Worm (Caenorhabditis elegans) whole organism, young adult: Measurements from ENCODE around the gene rnp-5.
A peak's percentile ranks its signal among the peaks of the same experiment; 100 is the strongest.

Experiments used
- B0019.2 ChIP-seq: fragments of 200-800 bp; sonication (Bioruptor generic); conservative IDR thresholded peaks from 2 replicates; pipeline ENCODE4 v1.3.6; 2022; ENCODE audit warnings: missing genetic modification reagents, missing genetic modification characterization, missing compliant biosample characterization
- B0035.1 ChIP-seq: sonication (generic microtip); optimal IDR thresholded peaks from 2 replicates; lab custom pipeline; 2016; ENCODE audit warnings: missing genetic modification characterization, mild to moderate bottlenecking, missing compliant biosample characterization, missing genotype, missing genetic modification reagents
- B0336.3 ChIP-seq: fragments of 200-800 bp; sonication (Bioruptor generic); IDR thresholded peaks from 2 replicates; pipeline ENCODE4 v1.3.6; 2022; ENCODE audit warnings: missing genetic modification characterization, missing compliant biosample characterization
- C17E4.6 ChIP-seq: fragments of 200-800 bp; sonication (Bioruptor generic); IDR thresholded peaks from 2 replicates; pipeline ENCODE4 v1.3.6; 2022; ENCODE audit warnings: missing genetic modification reagents, missing genetic modification characterization, missing compliant biosample characterization
- F33H1.4 ChIP-seq: fragments of 200-800 bp; sonication (Bioruptor generic); IDR thresholded peaks from 2 replicates; pipeline ENCODE4 v1.3.6; 2022; ENCODE audit warnings: missing genetic modification reagents, missing genetic modification characterization, missing compliant biosample characterization
- F37B4.10 ChIP-seq: fragments of 200-800 bp; sonication (Bioruptor generic); IDR thresholded peaks from 2 replicates; pipeline ENCODE4 v1.3.6; 2022; ENCODE audit warnings: missing genetic modification characterization, missing compliant biosample characterization
- F39B2.1 ChIP-seq: fragments of 200-800 bp; sonication (Bioruptor generic); IDR thresholded peaks from 2 replicates; pipeline ENCODE4 v1.3.6; 2022; ENCODE audit warnings: missing genetic modification reagents, missing genetic modification characterization, missing compliant biosample characterization
- F49E8.2 ChIP-seq: sonication (generic microtip); optimal IDR thresholded peaks from 3 replicates; lab custom pipeline; 2017; ENCODE audit warnings: missing genetic modification characterization, mild to moderate bottlenecking, missing compliant biosample characterization, antibody characterized with exemption, moderate library complexity; ENCODE audit not compliant: insufficient read depth
- F52B5.7 ChIP-seq: sonication (generic microtip); optimal IDR thresholded peaks from 2 replicates; lab custom pipeline; 2016; ENCODE audit warnings: mild to moderate bottlenecking, missing genetic modification characterization, missing compliant biosample characterization
- F57A8.1 ChIP-seq: fragments of 200-800 bp; sonication (Bioruptor generic); optimal IDR thresholded peaks from 2 replicates; lab custom pipeline; 2018; ENCODE audit warnings: mild to moderate bottlenecking, missing genetic modification characterization, moderate library complexity, missing compliant biosample characterization
- Y79H2A.3 ChIP-seq: fragments of 200-800 bp; sonication (Bioruptor generic); conservative IDR thresholded peaks from 2 replicates; pipeline ENCODE4 v1.3.6; 2022; ENCODE audit warnings: missing genetic modification reagents, missing genetic modification characterization, missing compliant biosample characterization
- ama-1 ChIP-seq, 3 experiments: fragments of 150-350 bp in 1 of 3; sonication (generic microtip) in 2 of 3; optimal IDR thresholded peaks; 2 replicates each; lab custom pipeline; 2014 to 2018; ENCODE audit warnings: missing biosample characterization in 2 of 3, missing genetic modification characterization in 2 of 3, missing genetic modification reagents in 2 of 3
- atf-7 ChIP-seq: sonication (generic microtip); optimal IDR thresholded peaks from 2 replicates; lab custom pipeline; 2017; ENCODE audit warnings: mild to moderate bottlenecking, missing genetic modification characterization, missing compliant biosample characterization
- attf-3 ChIP-seq: fragments of 200-800 bp; sonication (Bioruptor generic); conservative IDR thresholded peaks from 2 replicates; pipeline ENCODE4 v1.3.6; 2022; ENCODE audit warnings: missing genetic modification reagents, missing genetic modification characterization, missing compliant biosample characterization
- ccch-3 ChIP-seq: fragments of 200-800 bp; sonication (Bioruptor generic); optimal IDR thresholded peaks from 2 replicates; lab custom pipeline; 2018; ENCODE audit warnings: mild to moderate bottlenecking, missing genetic modification characterization, missing compliant biosample characterization
- cebp-2 ChIP-seq: fragments of 200-800 bp; sonication (Bioruptor generic); IDR thresholded peaks from 2 replicates; pipeline ENCODE4 v1.3.6; 2022; ENCODE audit warnings: missing genetic modification characterization, missing compliant biosample characterization
- ceh-100 ChIP-seq: fragments of 200-800 bp; sonication (Bioruptor generic); IDR thresholded peaks from 2 replicates; pipeline ENCODE4 v1.3.6; 2022; ENCODE audit warnings: missing genetic modification reagents, missing genetic modification characterization, missing compliant biosample characterization
- ceh-27 ChIP-seq: fragments of 200-800 bp; sonication (Bioruptor generic); optimal IDR thresholded peaks from 2 replicates; lab custom pipeline; 2018; ENCODE audit warnings: mild to moderate bottlenecking, missing genetic modification characterization, moderate library complexity, missing compliant biosample characterization
- ceh-79 ChIP-seq: sonication (generic microtip); optimal IDR thresholded peaks from 2 replicates; lab custom pipeline; 2017; ENCODE audit warnings: mild to moderate bottlenecking, missing genetic modification characterization, missing compliant biosample characterization
- ceh-91 ChIP-seq: fragments of 200-800 bp; sonication (Bioruptor generic); IDR thresholded peaks from 2 replicates; pipeline ENCODE4 v1.3.6; 2022; ENCODE audit warnings: missing genetic modification reagents, missing genetic modification characterization, missing compliant biosample characterization
- dox-1 ChIP-seq: fragments of 200-800 bp; sonication (Bioruptor generic); IDR thresholded peaks from 2 replicates; pipeline ENCODE4 v1.3.6; 2022; ENCODE audit warnings: missing genetic modification reagents, missing genetic modification characterization, missing compliant biosample characterization
- dpff-1 ChIP-seq: sonication (generic microtip); optimal IDR thresholded peaks from 2 replicates; lab custom pipeline; 2017; ENCODE audit warnings: mild to moderate bottlenecking, missing genetic modification characterization, missing compliant biosample characterization
- efl-1 ChIP-seq: fragments of 150-350 bp; optimal IDR thresholded peaks from 2 replicates; lab custom pipeline; 2014; ENCODE audit warnings: missing biosample characterization, missing genetic modification reagents, missing genetic modification characterization
- ekl-4 ChIP-seq: fragments of 200-800 bp; sonication (Bioruptor generic); IDR thresholded peaks from 2 replicates; pipeline ENCODE4 v1.3.6; 2022; ENCODE audit warnings: missing genetic modification reagents, missing genetic modification characterization, missing compliant biosample characterization
- gei-17 ChIP-seq: fragments of 200-800 bp; sonication (Bioruptor generic); optimal IDR thresholded peaks from 2 replicates; lab custom pipeline; 2018; ENCODE audit warnings: mild to moderate bottlenecking, missing genetic modification characterization, missing compliant biosample characterization
- him-1 ChIP-seq: sonication (generic microtip); optimal IDR thresholded peaks from 2 replicates; lab custom pipeline; 2016; ENCODE audit warnings: missing genotype, missing genetic modification reagents, missing genetic modification characterization, missing compliant biosample characterization
- hlh-12 ChIP-seq: sonication (generic microtip); optimal IDR thresholded peaks from 2 replicates; lab custom pipeline; 2016; ENCODE audit warnings: missing genetic modification characterization, missing compliant biosample characterization
- hmg-1.2 ChIP-seq: fragments of 200-800 bp; sonication (Bioruptor generic); IDR thresholded peaks from 2 replicates; pipeline ENCODE4 v1.3.6; 2022; ENCODE audit warnings: missing genetic modification reagents, missing genetic modification characterization, missing compliant biosample characterization
- lag-1 ChIP-seq: fragments of 200-800 bp; sonication (Bioruptor generic); IDR thresholded peaks from 2 replicates; pipeline ENCODE4 v1.3.6; 2022; ENCODE audit warnings: missing genetic modification reagents, missing genetic modification characterization, missing compliant biosample characterization
- lin-40 ChIP-seq: sonication (generic microtip); optimal IDR thresholded peaks from 2 replicates; lab custom pipeline; 2016; ENCODE audit warnings: missing genetic modification characterization, mild to moderate bottlenecking, missing compliant biosample characterization, missing genotype, missing genetic modification reagents
- lin-54 ChIP-seq: fragments of 200-800 bp; sonication (Bioruptor generic); optimal IDR thresholded peaks from 2 replicates; lab custom pipeline; 2018; ENCODE audit warnings: mild to moderate bottlenecking, missing genetic modification characterization, missing compliant biosample characterization
- lsl-1 ChIP-seq: fragments of 200-800 bp; sonication (Bioruptor generic); optimal IDR thresholded peaks from 2 replicates; lab custom pipeline; 2018; ENCODE audit warnings: mild to moderate bottlenecking, missing genetic modification characterization, moderate library complexity, missing compliant biosample characterization
- madf-6 ChIP-seq: fragments of 200-800 bp; sonication (Bioruptor generic); IDR thresholded peaks from 2 replicates; pipeline ENCODE4 v1.3.6; 2022; ENCODE audit warnings: missing genetic modification reagents, missing genetic modification characterization, missing compliant biosample characterization
- mcd-1 ChIP-seq: fragments of 200-800 bp; sonication (Bioruptor generic); IDR thresholded peaks from 2 replicates; pipeline ENCODE4 v1.3.6; 2022; ENCODE audit warnings: missing genetic modification reagents, missing genetic modification characterization, missing compliant biosample characterization
- mel-28 ChIP-seq: sonication (generic microtip); optimal IDR thresholded peaks from 2 replicates; lab custom pipeline; 2016; ENCODE audit warnings: borderline replicate concordance, mild to moderate bottlenecking, missing genetic modification characterization, missing compliant biosample characterization
- mes-4 ChIP-seq: sonication (generic microtip); optimal IDR thresholded peaks from 2 replicates; lab custom pipeline; 2016; ENCODE audit warnings: missing genotype, missing genetic modification characterization, missing compliant biosample characterization
- mxl-1 ChIP-seq: sonication (generic microtip); optimal IDR thresholded peaks from 2 replicates; lab custom pipeline; 2016; ENCODE audit warnings: missing genetic modification characterization, missing compliant biosample characterization
- nfyb-1 ChIP-seq: fragments of 200-800 bp; sonication (Bioruptor generic); IDR thresholded peaks from 2 replicates; pipeline ENCODE4 v1.3.6; 2022; ENCODE audit warnings: missing genetic modification reagents, missing genetic modification characterization, missing compliant biosample characterization
- pbrm-1 ChIP-seq: fragments of 200-800 bp; sonication (Bioruptor generic); IDR thresholded peaks from 2 replicates; pipeline ENCODE4 v1.3.6; 2022; ENCODE audit warnings: missing genetic modification reagents, missing genetic modification characterization, missing compliant biosample characterization
- snpc-4 ChIP-seq, 5 experiments: fragments of 150-350 bp in 1 of 5; sonication (generic microtip) in 4 of 5; optimal IDR thresholded peaks; 2 replicates each; lab custom pipeline; 2014 to 2018; ENCODE audit warnings: missing genetic modification characterization in 5 of 5, missing biosample characterization in 3 of 5, antibody characterized with exemption in 2 of 5, mild to moderate bottlenecking in 2 of 5, missing compliant biosample characterization in 2 of 5, missing genotype in 2 of 5, moderate library complexity in 2 of 5, missing genetic modification reagents in 1 of 5
- somi-1 ChIP-seq: fragments of 200-800 bp; sonication (Bioruptor generic); optimal IDR thresholded peaks from 2 replicates; lab custom pipeline; 2018; ENCODE audit warnings: mild to moderate bottlenecking, missing genetic modification characterization, missing compliant biosample characterization
- sptf-2 ChIP-seq: fragments of 200-800 bp; sonication (Bioruptor generic); optimal IDR thresholded peaks from 2 replicates; lab custom pipeline; 2018; ENCODE audit warnings: mild to moderate bottlenecking, missing genetic modification characterization, missing compliant biosample characterization
- tbx-9 ChIP-seq: sonication (generic microtip); optimal IDR thresholded peaks from 2 replicates; lab custom pipeline; 2016; ENCODE audit warnings: borderline replicate concordance, missing genetic modification characterization, inconsistent platforms, missing compliant biosample characterization
- xnd-1 ChIP-seq: sonication (generic microtip); optimal IDR thresholded peaks from 2 replicates; lab custom pipeline; 2016; ENCODE audit warnings: missing genotype, missing genetic modification reagents, missing genetic modification characterization, missing compliant biosample characterization
- zfh-2 ChIP-seq: fragments of 200-800 bp; sonication (Bioruptor generic); conservative IDR thresholded peaks from 2 replicates; pipeline ENCODE4 v1.3.6; 2022; ENCODE audit warnings: missing genetic modification reagents, missing genetic modification characterization, missing compliant biosample characterization
- ztf-25 ChIP-seq: fragments of 200-800 bp; sonication (Bioruptor generic); IDR thresholded peaks from 2 replicates; pipeline ENCODE4 v1.3.6; 2022; ENCODE audit warnings: missing genetic modification reagents, missing genetic modification characterization, missing compliant biosample characterization
- ztf-28 ChIP-seq: fragments of 200-800 bp; sonication (Bioruptor generic); IDR thresholded peaks from 2 replicates; pipeline ENCODE4 v1.3.6; 2022; ENCODE audit warnings: missing genetic modification reagents, missing genetic modification characterization, missing compliant biosample characterization
- ztf-3 ChIP-seq: fragments of 200-800 bp; sonication (Bioruptor generic); optimal IDR thresholded peaks from 2 replicates; lab custom pipeline; 2018; ENCODE audit warnings: mild to moderate bottlenecking, missing genetic modification characterization, missing compliant biosample characterization

The rnp-5 gene

ce11 chrIII:881460-881859 lies 27.8 kb upstream of the rnp-5 start (continued):
- no peak for TF ChIP-seq mcd-1
- no peak for TF ChIP-seq B0035.1
- TF ChIP-seq pbrm-1 = peak; percentile 29; the same call in 1 of the 2 replicates
- TF ChIP-seq ama-1 (optimal IDR thresholded peaks at IDR 0.05; lab: Kevin White, UChicago) = no peak
- peak in 1 of 2 experiments; percentile 66 for TF ChIP-seq ama-1 (GFP tag; optimal IDR thresholded peaks at IDR 0.05; lab: Kevin White, UChicago)
- no peak for TF ChIP-seq ceh-91 (GFP tag; lab: Robert Waterston, UW)
- TF ChIP-seq ceh-27 = no peak
- no peak for TF ChIP-seq tbx-9 (tag; lab: Kevin White, UChicago)
- no peak for TF ChIP-seq snpc-4 (GFP tag; optimal IDR thresholded peaks at IDR 0.05; lab: Kevin White, UChicago)
- no peak for TF ChIP-seq snpc-4 (tag; optimal IDR thresholded peaks at IDR 0.05; lab: Kevin White, UChicago)
- no peak for TF ChIP-seq F39B2.1 (GFP tag; lab: Robert Waterston, UW)
- TF ChIP-seq gei-17 (GFP tag; lab: Kevin White, UChicago) = no peak
- TF ChIP-seq madf-6 (GFP tag; lab: Robert Waterston, UW) = no peak
- no peak for TF ChIP-seq F37B4.10 (GFP tag; lab: Robert Waterston, UW)
- no peak for TF ChIP-seq Y79H2A.3
- no peak for TF ChIP-seq attf-3 (GFP tag; lab: Robert Waterston, UW)
- TF ChIP-seq hmg-1.2 = no peak
- no peak for TF ChIP-seq ceh-79 (tag; lab: Kevin White, UChicago)
- no peak for TF ChIP-seq ceh-100
- TF ChIP-seq mes-4 (tag; lab: Kevin White, UChicago) = no peak
- no peak for TF ChIP-seq hlh-12 (tag; lab: Kevin White, UChicago)
- TF ChIP-seq dpff-1 (tag; lab: Kevin White, UChicago) = no peak
- TF ChIP-seq B0336.3 = peak; percentile 70
- no peak for TF ChIP-seq lin-40
- TF ChIP-seq F49E8.2 (tag; lab: Kevin White, UChicago) = peak; percentile 86
- TF ChIP-seq C17E4.6 (GFP tag; lab: Robert Waterston, UW) = no peak
- TF ChIP-seq somi-1 (GFP tag; lab: Kevin White, UChicago) = no peak
- no peak for TF ChIP-seq F57A8.1
- no peak for TF ChIP-seq lag-1 (GFP tag; lab: Robert Waterston, UW)
- no peak for TF ChIP-seq xnd-1 (tag; lab: Kevin White, UChicago)
- no peak for TF ChIP-seq F33H1.4 (GFP tag; lab: Robert Waterston, UW)
- TF ChIP-seq efl-1 (GFP tag; lab: Kevin White, UChicago) = no peak
- no peak for TF ChIP-seq mxl-1 (tag; lab: Kevin White, UChicago)
- TF ChIP-seq ztf-3 (GFP tag; lab: Kevin White, UChicago) = no peak
- peak; percentile 52 for TF ChIP-seq ekl-4
- TF ChIP-seq lsl-1 (GFP tag; lab: Kevin White, UChicago) = peak; percentile 33
- TF ChIP-seq atf-7 (tag; lab: Kevin White, UChicago) = no peak
- no peak for TF ChIP-seq ccch-3 (GFP tag; lab: Kevin White, UChicago)
- TF ChIP-seq cebp-2 = no peak
- TF ChIP-seq F52B5.7 (tag; lab: Kevin White, UChicago) = no peak
- TF ChIP-seq B0019.2 (GFP tag; lab: Robert Waterston, UW) = no peak
- no peak for TF ChIP-seq nfyb-1
- TF ChIP-seq lin-54 (GFP tag; lab: Kevin White, UChicago) = peak; percentile 22
- TF ChIP-seq mel-28 (tag; lab: Kevin White, UChicago) = no peak
- TF ChIP-seq dox-1 (GFP tag; lab: Robert Waterston, UW) = peak; percentile 19; the same call in 1 of the 2 replicates
- no peak for TF ChIP-seq ztf-28 (GFP tag; lab: Robert Waterston, UW)
- TF ChIP-seq sptf-2 (GFP tag; lab: Kevin White, UChicago) = no peak
- TF ChIP-seq ztf-25 (GFP tag; lab: Robert Waterston, UW) = no peak
- no peak for TF ChIP-seq zfh-2 (GFP tag; lab: Robert Waterston, UW)
- TF ChIP-seq him-1 (tag; lab: Kevin White, UChicago) = no peak
